Worm (Caenorhabditis elegans) whole organism, L2 larva: ENCODE data around the gene nstp-9.

Experiments
- C34F6.9 ChIP-seq: fragments of 150-350 bp; optimal IDR thresholded peaks from 2 replicates; lab custom pipeline; 2014; ENCODE audit warnings: missing biosample characterization, missing genetic modification characterization
- F13H6.1 ChIP-seq: sonication (generic microtip); optimal IDR thresholded peaks from 2 replicates; lab custom pipeline; 2016; ENCODE audit warnings: missing genetic modification characterization, missing compliant biosample characterization
- Y55F3AM.14 ChIP-seq: fragments of 200-800 bp; sonication (Bioruptor generic); optimal IDR thresholded peaks from 2 replicates; lab custom pipeline; 2018; ENCODE audit warnings: mild to moderate bottlenecking, missing genetic modification characterization, missing compliant biosample characterization
- ZK546.5 ChIP-seq: sonication (generic microtip); optimal IDR thresholded peaks from 2 replicates; lab custom pipeline; 2017; ENCODE audit warnings: missing biosample characterization, missing genetic modification characterization
- ama-1 ChIP-seq: fragments of 150-350 bp; optimal IDR thresholded peaks from 2 replicates; lab custom pipeline; 2018; ENCODE audit warnings: inconsistent platforms
- blmp-1 ChIP-seq: sonication (generic microtip); optimal IDR thresholded peaks from 2 replicates; lab custom pipeline; 2017; ENCODE audit warnings: missing genetic modification characterization, mild to moderate bottlenecking, missing compliant biosample characterization, antibody characterized with exemption, moderate library complexity; ENCODE audit not compliant: insufficient read depth
- ceh-16 ChIP-seq: fragments of 150-350 bp; optimal IDR thresholded peaks from 2 replicates; lab custom pipeline; 2014; ENCODE audit warnings: missing biosample characterization, missing genetic modification characterization
- ceh-82 ChIP-seq: fragments of 150-350 bp; optimal IDR thresholded peaks from 2 replicates; lab custom pipeline; 2014; ENCODE audit warnings: missing biosample characterization, missing genetic modification characterization
- crh-2 ChIP-seq: sonication (generic microtip); optimal IDR thresholded peaks from 2 replicates; lab custom pipeline; 2017; ENCODE audit warnings: missing biosample characterization, missing genetic modification characterization
- dmd-4 ChIP-seq: sonication (generic microtip); optimal IDR thresholded peaks from 2 replicates; lab custom pipeline; 2017; ENCODE audit warnings: missing biosample characterization, missing genetic modification characterization
- egl-27 ChIP-seq: sonication (generic microtip); optimal IDR thresholded peaks from 3 replicates; lab custom pipeline; 2017; ENCODE audit warnings: missing biosample characterization, missing genetic modification reagents, missing genetic modification characterization
- elt-1 ChIP-seq: fragments of 150-350 bp; optimal IDR thresholded peaks from 2 replicates; lab custom pipeline; 2014; ENCODE audit warnings: missing biosample characterization, missing genetic modification characterization
- fos-1 ChIP-seq: fragments of 150-350 bp; optimal IDR thresholded peaks from 2 replicates; lab custom pipeline; 2014; ENCODE audit warnings: missing biosample characterization, missing genetic modification characterization
- gmeb-1 ChIP-seq: fragments of 150-350 bp; optimal IDR thresholded peaks from 2 replicates; lab custom pipeline; 2014; ENCODE audit warnings: missing biosample characterization, missing genetic modification characterization
- lin-11 ChIP-seq: fragments of 150-350 bp; sonication (generic microtip); optimal IDR thresholded peaks from 2 replicates; lab custom pipeline; 2014; ENCODE audit warnings: missing biosample characterization, missing genetic modification characterization, inconsistent platforms, mixed read lengths
- lin-39 ChIP-seq: fragments of 150-350 bp; optimal IDR thresholded peaks from 2 replicates; lab custom pipeline; 2014; ENCODE audit warnings: missing biosample characterization, missing genetic modification reagents, missing genetic modification characterization
- lsy-2 ChIP-seq, 2 experiments: fragments of 150-350 bp in 1 of 2; sonication (generic microtip) in 1 of 2; optimal IDR thresholded peaks; 2 replicates each; lab custom pipeline; 2014 to 2017; ENCODE audit warnings: missing biosample characterization in 2 of 2, missing genetic modification characterization in 2 of 2
- mbf-1 ChIP-seq: sonication (generic microtip); optimal IDR thresholded peaks from 2 replicates; lab custom pipeline; 2017; ENCODE audit warnings: missing biosample characterization, missing genetic modification characterization
- mdl-1 ChIP-seq, 2 experiments: fragments of 150-350 bp in 1 of 2; sonication (generic microtip) in 1 of 2; optimal IDR thresholded peaks; 2 replicates each; lab custom pipeline; 2017; ENCODE audit warnings: missing biosample characterization in 2 of 2, missing genetic modification characterization in 2 of 2
- nhr-10 ChIP-seq: sonication (generic microtip); optimal IDR thresholded peaks from 2 replicates; lab custom pipeline; 2017; ENCODE audit warnings: missing biosample characterization, missing genetic modification characterization
- nhr-11 ChIP-seq: fragments of 150-350 bp; optimal IDR thresholded peaks from 2 replicates; lab custom pipeline; 2014; ENCODE audit warnings: missing biosample characterization, missing genetic modification characterization
- nhr-12 ChIP-seq: fragments of 150-350 bp; optimal IDR thresholded peaks from 2 replicates; lab custom pipeline; 2014; ENCODE audit warnings: missing biosample characterization, missing genetic modification characterization
- nhr-129 ChIP-seq: fragments of 150-350 bp; optimal IDR thresholded peaks from 2 replicates; lab custom pipeline; 2014; ENCODE audit warnings: missing biosample characterization, missing genetic modification characterization
- nhr-23 ChIP-seq: fragments of 150-350 bp; optimal IDR thresholded peaks from 2 replicates; lab custom pipeline; 2014; ENCODE audit warnings: missing biosample characterization, missing genetic modification reagents, missing genetic modification characterization
- nhr-237 ChIP-seq: fragments of 150-350 bp; optimal IDR thresholded peaks from 2 replicates; lab custom pipeline; 2014; ENCODE audit warnings: missing biosample characterization, missing genetic modification characterization
- nhr-25 ChIP-seq: fragments of 150-350 bp; sonication (generic microtip); optimal IDR thresholded peaks from 3 replicates; lab custom pipeline; 2014; ENCODE audit warnings: missing biosample characterization, missing genetic modification characterization
- nhr-6 ChIP-seq: fragments of 150-350 bp; optimal IDR thresholded peaks from 2 replicates; lab custom pipeline; 2014; ENCODE audit warnings: missing biosample characterization, missing genetic modification characterization
- sem-4 ChIP-seq: fragments of 150-350 bp; optimal IDR thresholded peaks from 2 replicates; lab custom pipeline; 2014; ENCODE audit warnings: missing biosample characterization, missing genetic modification reagents, missing genetic modification characterization
- skn-1 ChIP-seq: sonication (generic microtip); optimal IDR thresholded peaks from 2 replicates; lab custom pipeline; 2017; ENCODE audit warnings: missing biosample characterization, missing genetic modification characterization
- sma-3 ChIP-seq: sonication (generic microtip); optimal IDR thresholded peaks from 2 replicates; lab custom pipeline; 2016; ENCODE audit warnings: missing genetic modification reagents, missing genetic modification characterization, missing compliant biosample characterization
- sma-9 ChIP-seq, 2 experiments: fragments of 150-350 bp in 1 of 2; sonication (generic microtip) in 1 of 2; optimal IDR thresholded peaks; 2 replicates each; lab custom pipeline; 2014 to 2016; ENCODE audit warnings: missing genetic modification characterization in 2 of 2, mild to moderate bottlenecking in 1 of 2, missing biosample characterization in 1 of 2, missing compliant biosample characterization in 1 of 2, missing genetic modification reagents in 1 of 2, moderate library complexity in 1 of 2
- unc-39 ChIP-seq: fragments of 150-350 bp; optimal IDR thresholded peaks from 2 replicates; lab custom pipeline; 2014; ENCODE audit warnings: missing biosample characterization, missing genetic modification characterization
- unc-55 ChIP-seq: fragments of 150-350 bp; sonication (generic microtip); optimal IDR thresholded peaks from 3 replicates; lab custom pipeline; 2014; ENCODE audit warnings: missing biosample characterization, missing genetic modification reagents, missing genetic modification characterization
- unc-62 ChIP-seq: fragments of 150-350 bp; optimal IDR thresholded peaks from 2 replicates; lab custom pipeline; 2014; ENCODE audit warnings: missing biosample characterization, missing genetic modification reagents, missing genetic modification characterization
- zag-1 ChIP-seq: fragments of 150-350 bp; optimal IDR thresholded peaks from 2 replicates; lab custom pipeline; 2014; ENCODE audit warnings: missing biosample characterization, missing genetic modification characterization
- ztf-11 ChIP-seq: sonication (generic microtip); optimal IDR thresholded peaks from 2 replicates; lab custom pipeline; 2017; ENCODE audit warnings: missing biosample characterization, missing genetic modification characterization

The nstp-9 gene

ce11 chrX:10914421-10915277, 4.9 kb downstream of the nstp-9 start:
- peak; percentile 4 for TF ChIP-seq sma-3
- TF ChIP-seq ztf-11 (tag; lab: Kevin White, UChicago): no peak
- TF ChIP-seq fos-1 (tag; lab: Kevin White, UChicago): peak; percentile 39
- no peak for TF ChIP-seq sem-4 (tag; lab: Kevin White, UChicago)
- TF ChIP-seq ceh-16 (tag; lab: Kevin White, UChicago): no peak
- TF ChIP-seq blmp-1 (tag; lab: Kevin White, UChicago): peak; percentile 9

DNA sequence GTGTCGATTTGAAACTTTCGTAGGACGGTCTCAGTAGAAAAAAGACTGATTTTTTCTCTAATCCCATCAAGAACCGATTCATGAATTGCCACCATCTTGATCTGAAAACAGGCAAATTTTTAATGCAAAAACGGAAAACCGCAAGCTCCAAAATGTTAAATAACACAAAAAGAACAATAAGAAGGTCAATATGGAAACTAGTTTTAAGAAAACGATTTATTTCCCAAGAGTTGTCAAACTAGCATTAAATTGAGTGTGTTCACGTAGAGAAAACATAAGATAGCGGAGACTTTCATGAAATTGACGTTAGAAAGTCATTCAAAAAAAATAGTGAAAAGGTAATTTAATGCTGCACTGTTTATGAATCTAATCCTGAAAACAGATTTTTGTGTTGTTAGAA, 5.5 kb downstream of the nstp-9 start, which contains the start of gene F47B10.9:
F47B10.9 (minus strand) TSS at position 101 of the 400 bp plus-strand sequence.
- no peak for TF ChIP-seq C34F6.9
- TF ChIP-seq egl-27 (tag; lab: Kevin White, UChicago): no peak
- no peak for TF ChIP-seq nhr-25
- no peak for TF ChIP-seq ceh-82 (tag; lab: Kevin White, UChicago)
- TF ChIP-seq ceh-16 (tag; lab: Kevin White, UChicago): no peak
- no peak for TF ChIP-seq skn-1 (tag; lab: Kevin White, UChicago)
- TF ChIP-seq mdl-1 (tag; optimal IDR thresholded peaks at IDR 0.05; lab: Kevin White, UChicago): no peak

DNA sequence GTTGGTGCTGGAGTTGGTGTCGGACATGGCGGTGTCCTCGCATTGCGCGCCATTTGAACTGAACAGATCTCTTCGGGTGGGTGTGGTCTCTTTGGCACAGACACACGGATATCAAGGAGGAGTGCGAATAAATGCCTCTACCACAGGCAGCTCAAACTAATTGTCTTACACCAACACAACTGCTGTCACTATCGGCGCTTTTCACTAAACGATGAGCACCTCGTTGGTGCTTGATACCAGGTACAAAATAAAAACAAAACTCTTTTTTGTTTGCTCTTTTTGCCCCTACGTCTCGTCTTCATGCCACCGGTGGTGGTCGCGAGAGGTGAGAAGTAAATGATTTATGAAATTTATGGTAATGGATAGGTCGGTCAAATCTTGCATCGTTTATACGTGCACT, 8.8 kb downstream of the nstp-9 start, which contains the start of gene F47B10.8:
F47B10.8 (minus strand) TSS at position 101 of the 400 bp plus-strand sequence.
- TF ChIP-seq sma-9 (GFP tag; optimal IDR thresholded peaks at IDR 0.05; lab: Kevin White, UChicago): peak; percentile 2
- no peak for TF ChIP-seq sma-9 (tag; optimal IDR thresholded peaks at IDR 0.05; lab: Kevin White, UChicago)
- TF ChIP-seq dmd-4 (tag; lab: Kevin White, UChicago): no peak

DNA sequence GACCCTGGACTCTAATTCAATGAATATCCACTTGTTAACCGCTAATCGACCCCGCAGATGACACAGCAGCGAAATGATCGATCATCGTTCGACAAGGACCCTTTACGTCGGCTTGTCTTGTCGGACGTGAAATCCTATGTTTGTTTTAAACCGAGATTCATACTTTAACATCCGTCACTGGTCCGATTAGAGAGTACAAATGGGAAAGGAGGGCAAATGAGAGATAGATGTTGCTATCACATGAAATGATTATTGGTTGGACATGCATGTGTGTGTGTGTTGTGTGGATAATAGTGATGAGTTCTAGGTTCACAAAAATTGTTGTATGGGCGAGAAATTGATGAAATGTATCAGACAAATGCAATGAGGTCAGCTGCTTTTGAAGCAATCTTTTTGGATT, 9.9 kb downstream of the nstp-9 start:
- TF ChIP-seq nhr-10 (tag; lab: Kevin White, UChicago): no peak
- no peak for TF ChIP-seq unc-39 (tag; lab: Kevin White, UChicago)
- TF ChIP-seq ceh-16 (tag; lab: Kevin White, UChicago): no peak
- TF ChIP-seq lin-11 (tag; lab: Kevin White, UChicago): no peak
- no peak for TF ChIP-seq nhr-23
- TF ChIP-seq gmeb-1 (tag; lab: Kevin White, UChicago): no peak
- TF ChIP-seq sem-4 (tag; lab: Kevin White, UChicago): no peak
- TF ChIP-seq lsy-2 (tag; optimal IDR thresholded peaks at IDR 0.05; lab: Kevin White, UChicago): peak in 1 of 2 experiments; percentile 35
- no peak for TF ChIP-seq dmd-4 (tag; lab: Kevin White, UChicago)
- TF ChIP-seq crh-2: no peak
- TF ChIP-seq nhr-237 (tag; lab: Kevin White, UChicago): no peak
- TF ChIP-seq mbf-1 (tag; lab: Kevin White, UChicago): no peak
- no peak for TF ChIP-seq nhr-6 (tag; lab: Kevin White, UChicago)
- no peak for TF ChIP-seq nhr-11 (tag; lab: Kevin White, UChicago)
- no peak for TF ChIP-seq mdl-1 (tag; optimal IDR thresholded peaks at IDR 0.05; lab: Kevin White, UChicago)
- TF ChIP-seq unc-55 (GFP tag; lab: Kevin White, UChicago): no peak
- TF ChIP-seq nhr-12: no peak
- peak; percentile 34 for TF ChIP-seq F13H6.1 (tag; lab: Kevin White, UChicago)
- peak; percentile 13 for TF ChIP-seq sma-9 (GFP tag; optimal IDR thresholded peaks at IDR 0.05; lab: Kevin White, UChicago)
- no peak for TF ChIP-seq sma-9 (tag; optimal IDR thresholded peaks at IDR 0.05; lab: Kevin White, UChicago)
- TF ChIP-seq lin-39 (tag; lab: Kevin White, UChicago): no peak
- TF ChIP-seq nhr-25: no peak
- TF ChIP-seq fos-1 (tag; lab: Kevin White, UChicago): no peak
- peak; percentile 68 for TF ChIP-seq nhr-129 (tag; lab: Kevin White, UChicago)
- no peak for TF ChIP-seq ZK546.5 (tag; lab: Kevin White, UChicago)
- TF ChIP-seq unc-62 (GFP tag; lab: Kevin White, UChicago): no peak
- no peak for TF ChIP-seq Y55F3AM.14
- no peak for TF ChIP-seq elt-1 (tag; lab: Kevin White, UChicago)
- TF ChIP-seq C34F6.9: no peak
- no peak for TF ChIP-seq zag-1
- TF ChIP-seq skn-1 (tag; lab: Kevin White, UChicago): no peak
- TF ChIP-seq ama-1 (lab: Kevin White, UChicago): no peak
